Worm (Caenorhabditis elegans) whole organism, L4/young adult: ENCODE results near the gene ced-10.

Experiments
- W03F9.2 ChIP-seq: fragments of 150-350 bp; optimal IDR thresholded peaks from 2 replicates; lab custom pipeline; 2014; ENCODE audit warnings: missing biosample characterization, missing genetic modification characterization
- dao-5 ChIP-seq: sonication (generic microtip); optimal IDR thresholded peaks from 2 replicates; lab custom pipeline; 2016; ENCODE audit warnings: missing genotype, missing genetic modification characterization, moderate library complexity, missing compliant biosample characterization
- him-1 ChIP-seq: sonication (generic microtip); optimal IDR thresholded peaks from 2 replicates; lab custom pipeline; 2016; ENCODE audit warnings: missing genotype, missing genetic modification reagents, missing genetic modification characterization, missing compliant biosample characterization

DNA sequence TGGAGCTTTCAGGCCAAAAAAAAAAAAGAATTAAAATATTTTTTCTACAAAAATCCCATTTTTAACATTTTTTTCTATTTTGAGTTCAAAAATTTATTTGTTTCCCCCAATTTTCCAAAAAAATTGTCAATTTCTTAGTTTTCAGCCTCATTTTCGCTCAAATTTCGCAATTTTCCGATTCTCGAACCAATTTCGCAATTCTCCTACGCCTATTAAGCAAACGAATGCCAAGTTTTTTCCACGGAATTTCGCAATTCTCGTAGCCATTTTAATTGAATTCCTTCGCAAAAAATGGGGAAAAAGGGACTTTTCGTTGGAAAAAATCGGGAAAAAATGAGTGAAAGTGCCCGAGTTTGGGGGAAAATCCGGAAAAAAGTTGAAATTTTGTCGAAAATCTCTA lies 11.0 kb upstream of the ced-10 start:
- no peak for TF ChIP-seq dao-5 (tag; lab: Kevin White, UChicago)
- TF ChIP-seq W03F9.2 = no peak
- no peak for TF ChIP-seq him-1 (tag; lab: Kevin White, UChicago)
